Worm (Caenorhabditis elegans) whole organism, L2 larva: Measurements from ENCODE around the gene T27A10.2.
A peak's percentile ranks its signal among the peaks of the same experiment; 100 is the strongest.

Experiments used
- C34F6.9 ChIP-seq: fragments of 150-350 bp; optimal IDR thresholded peaks from 2 replicates; lab custom pipeline; 2014; ENCODE audit warnings: missing biosample characterization, missing genetic modification characterization
- F13H6.1 ChIP-seq: sonication (generic microtip); optimal IDR thresholded peaks from 2 replicates; lab custom pipeline; 2016; ENCODE audit warnings: missing genetic modification characterization, missing compliant biosample characterization
- R02D3.7 ChIP-seq: fragments of 150-350 bp; optimal IDR thresholded peaks from 2 replicates; lab custom pipeline; 2014; ENCODE audit warnings: missing biosample characterization, missing genetic modification characterization
- ZK546.5 ChIP-seq: sonication (generic microtip); optimal IDR thresholded peaks from 2 replicates; lab custom pipeline; 2017; ENCODE audit warnings: missing biosample characterization, missing genetic modification characterization
- alr-1 ChIP-seq: fragments of 150-350 bp; optimal IDR thresholded peaks from 2 replicates; lab custom pipeline; 2014; ENCODE audit warnings: missing biosample characterization, missing genetic modification characterization
- aly-2 ChIP-seq: fragments of 150-350 bp; optimal IDR thresholded peaks from 2 replicates; lab custom pipeline; 2014; ENCODE audit warnings: missing biosample characterization, missing genetic modification characterization
- ama-1 ChIP-seq: fragments of 150-350 bp; optimal IDR thresholded peaks from 2 replicates; lab custom pipeline; 2018; ENCODE audit warnings: inconsistent platforms
- blmp-1 ChIP-seq: sonication (generic microtip); optimal IDR thresholded peaks from 2 replicates; lab custom pipeline; 2017; ENCODE audit warnings: missing genetic modification characterization, mild to moderate bottlenecking, missing compliant biosample characterization, antibody characterized with exemption, moderate library complexity; ENCODE audit not compliant: insufficient read depth
- ceh-16 ChIP-seq: fragments of 150-350 bp; optimal IDR thresholded peaks from 2 replicates; lab custom pipeline; 2014; ENCODE audit warnings: missing biosample characterization, missing genetic modification characterization
- crh-2 ChIP-seq: sonication (generic microtip); optimal IDR thresholded peaks from 2 replicates; lab custom pipeline; 2017; ENCODE audit warnings: missing biosample characterization, missing genetic modification characterization
- dmd-4 ChIP-seq: sonication (generic microtip); optimal IDR thresholded peaks from 2 replicates; lab custom pipeline; 2017; ENCODE audit warnings: missing biosample characterization, missing genetic modification characterization
- egl-27 ChIP-seq: sonication (generic microtip); optimal IDR thresholded peaks from 3 replicates; lab custom pipeline; 2017; ENCODE audit warnings: missing biosample characterization, missing genetic modification reagents, missing genetic modification characterization
- elt-3 ChIP-seq: sonication (generic microtip); optimal IDR thresholded peaks from 2 replicates; lab custom pipeline; 2017; ENCODE audit warnings: missing biosample characterization, missing genetic modification characterization
- fos-1 ChIP-seq: fragments of 150-350 bp; optimal IDR thresholded peaks from 2 replicates; lab custom pipeline; 2014; ENCODE audit warnings: missing biosample characterization, missing genetic modification characterization
- lin-11 ChIP-seq: fragments of 150-350 bp; sonication (generic microtip); optimal IDR thresholded peaks from 2 replicates; lab custom pipeline; 2014; ENCODE audit warnings: missing biosample characterization, missing genetic modification characterization, inconsistent platforms, mixed read lengths
- lin-13 ChIP-seq: fragments of 150-350 bp; optimal IDR thresholded peaks from 2 replicates; lab custom pipeline; 2014; ENCODE audit warnings: missing biosample characterization, missing genetic modification reagents, missing genetic modification characterization
- lin-39 ChIP-seq: fragments of 150-350 bp; optimal IDR thresholded peaks from 2 replicates; lab custom pipeline; 2014; ENCODE audit warnings: missing biosample characterization, missing genetic modification reagents, missing genetic modification characterization
- lsy-2 ChIP-seq, 2 experiments: fragments of 150-350 bp in 1 of 2; sonication (generic microtip) in 1 of 2; optimal IDR thresholded peaks; 2 replicates each; lab custom pipeline; 2014 to 2017; ENCODE audit warnings: missing biosample characterization in 2 of 2, missing genetic modification characterization in 2 of 2
- mab-5 ChIP-seq: fragments of 150-350 bp; optimal IDR thresholded peaks from 2 replicates; lab custom pipeline; 2014; ENCODE audit warnings: missing biosample characterization, missing genetic modification characterization
- mbf-1 ChIP-seq: sonication (generic microtip); optimal IDR thresholded peaks from 2 replicates; lab custom pipeline; 2017; ENCODE audit warnings: missing biosample characterization, missing genetic modification characterization
- nhr-11 ChIP-seq: fragments of 150-350 bp; optimal IDR thresholded peaks from 2 replicates; lab custom pipeline; 2014; ENCODE audit warnings: missing biosample characterization, missing genetic modification characterization
- nhr-129 ChIP-seq: fragments of 150-350 bp; optimal IDR thresholded peaks from 2 replicates; lab custom pipeline; 2014; ENCODE audit warnings: missing biosample characterization, missing genetic modification characterization
- nhr-21 ChIP-seq: fragments of 150-350 bp; optimal IDR thresholded peaks from 2 replicates; lab custom pipeline; 2014; ENCODE audit warnings: missing biosample characterization, missing genetic modification characterization
- nhr-6 ChIP-seq: fragments of 150-350 bp; optimal IDR thresholded peaks from 2 replicates; lab custom pipeline; 2014; ENCODE audit warnings: missing biosample characterization, missing genetic modification characterization
- nhr-77 ChIP-seq: fragments of 150-350 bp; optimal IDR thresholded peaks from 2 replicates; lab custom pipeline; 2014; ENCODE audit warnings: missing biosample characterization, missing genetic modification characterization
- peb-1 ChIP-seq: fragments of 150-350 bp; optimal IDR thresholded peaks from 2 replicates; lab custom pipeline; 2014; ENCODE audit warnings: missing biosample characterization, missing genetic modification characterization
- sem-4 ChIP-seq: fragments of 150-350 bp; optimal IDR thresholded peaks from 2 replicates; lab custom pipeline; 2014; ENCODE audit warnings: missing biosample characterization, missing genetic modification reagents, missing genetic modification characterization
- sma-9 ChIP-seq, 2 experiments: fragments of 150-350 bp in 1 of 2; sonication (generic microtip) in 1 of 2; optimal IDR thresholded peaks; 2 replicates each; lab custom pipeline; 2014 to 2016; ENCODE audit warnings: missing genetic modification characterization in 2 of 2, mild to moderate bottlenecking in 1 of 2, missing biosample characterization in 1 of 2, missing compliant biosample characterization in 1 of 2, missing genetic modification reagents in 1 of 2, moderate library complexity in 1 of 2
- snpc-4 ChIP-seq: fragments of 150-350 bp; optimal IDR thresholded peaks from 2 replicates; lab custom pipeline; 2014; ENCODE audit warnings: missing biosample characterization, missing genetic modification characterization
- unc-55 ChIP-seq: fragments of 150-350 bp; sonication (generic microtip); optimal IDR thresholded peaks from 3 replicates; lab custom pipeline; 2014; ENCODE audit warnings: missing biosample characterization, missing genetic modification reagents, missing genetic modification characterization
- unc-62 ChIP-seq: fragments of 150-350 bp; optimal IDR thresholded peaks from 2 replicates; lab custom pipeline; 2014; ENCODE audit warnings: missing biosample characterization, missing genetic modification reagents, missing genetic modification characterization
- ztf-1 ChIP-seq: fragments of 200-800 bp; sonication (Bioruptor generic); conservative IDR thresholded peaks from 2 replicates; pipeline ENCODE4 v1.3.6; 2022; ENCODE audit warnings: missing genetic modification characterization, missing compliant biosample characterization
- ztf-11 ChIP-seq: sonication (generic microtip); optimal IDR thresholded peaks from 2 replicates; lab custom pipeline; 2017; ENCODE audit warnings: missing biosample characterization, missing genetic modification characterization
- ztf-4 ChIP-seq: fragments of 150-350 bp; optimal IDR thresholded peaks from 2 replicates; lab custom pipeline; 2014; ENCODE audit warnings: missing biosample characterization, missing genetic modification characterization

The T27A10.2 gene

DNA sequence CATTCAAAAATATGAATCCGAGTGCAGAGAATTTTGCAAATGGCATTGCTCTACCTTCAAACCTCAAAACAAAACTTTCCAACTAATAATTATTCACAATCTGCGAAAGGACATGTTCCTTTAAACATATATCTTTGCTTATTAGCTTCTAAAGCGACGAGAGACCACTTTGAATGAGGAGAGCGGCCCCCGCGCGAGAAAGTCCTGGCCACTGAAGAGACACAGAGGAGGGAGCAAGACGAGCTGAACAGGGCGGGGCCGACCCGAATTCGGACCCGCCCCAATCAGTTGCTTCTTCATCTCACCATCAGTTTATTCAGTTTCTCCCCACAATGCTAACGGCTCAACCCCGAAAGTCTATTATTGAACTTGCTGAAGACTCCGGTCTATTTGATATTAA is at the start of gene T27A10.2:
Gene T27A10.2 (plus strand): TSS at position 333 of the 400 bp plus-strand sequence.
- TF ChIP-seq lin-13 (GFP tag; lab: Kevin White, UChicago) (no peak), ama-1 (lab: Kevin White, UChicago) (no peak), ztf-1 (GFP tag; lab: Robert Waterston, UW) (no peak), snpc-4 (tag; lab: Kevin White, UChicago) (no peak), crh-2 (tag; lab: Kevin White, UChicago) (no peak), ceh-16 (tag; lab: Kevin White, UChicago) (no peak), nhr-6 (no peak), ztf-4 (tag; lab: Kevin White, UChicago) (no peak), R02D3.7 (no peak), lin-39 (no peak), lsy-2 (tag; optimal IDR thresholded peaks at IDR 0.05; lab: Kevin White, UChicago) (no peak), peb-1 (tag; lab: Kevin White, UChicago) (no peak), elt-3 (tag; lab: Kevin White, UChicago) (no peak), lin-11 (no peak), unc-55 (GFP tag; lab: Kevin White, UChicago) (no peak), alr-1 (tag; lab: Kevin White, UChicago) (no peak), sem-4 (no peak)

- TF ChIP-seq mbf-1 (tag; lab: Kevin White, UChicago), result no peak
- no peak for TF ChIP-seq peb-1 (tag; lab: Kevin White, UChicago)
- no peak for TF ChIP-seq dmd-4 (tag; lab: Kevin White, UChicago)
- peak in 1 of 2 experiments; percentile 3 for TF ChIP-seq lsy-2 (tag; optimal IDR thresholded peaks at IDR 0.05; lab: Kevin White, UChicago)
- no peak for TF ChIP-seq blmp-1
- peak; percentile 17 for TF ChIP-seq C34F6.9
- peak; percentile 27 for TF ChIP-seq ama-1 (lab: Kevin White, UChicago)
- TF ChIP-seq sma-9 (GFP tag; optimal IDR thresholded peaks at IDR 0.05; lab: Kevin White, UChicago), result peak; percentile 51
- no peak for TF ChIP-seq sma-9 (tag; optimal IDR thresholded peaks at IDR 0.05; lab: Kevin White, UChicago)
- no peak for TF ChIP-seq unc-62
- TF ChIP-seq egl-27, result no peak
- TF ChIP-seq ZK546.5 (tag; lab: Kevin White, UChicago), result no peak
- peak; percentile 65 for TF ChIP-seq F13H6.1 (tag; lab: Kevin White, UChicago)
- peak; percentile 70 for TF ChIP-seq nhr-129
- TF ChIP-seq, all 48 proteins: peak for 6
Observed at ce11 chrX:3536302-3537251, 49.2 kb upstream of the T27A10.2 start.

DNA sequence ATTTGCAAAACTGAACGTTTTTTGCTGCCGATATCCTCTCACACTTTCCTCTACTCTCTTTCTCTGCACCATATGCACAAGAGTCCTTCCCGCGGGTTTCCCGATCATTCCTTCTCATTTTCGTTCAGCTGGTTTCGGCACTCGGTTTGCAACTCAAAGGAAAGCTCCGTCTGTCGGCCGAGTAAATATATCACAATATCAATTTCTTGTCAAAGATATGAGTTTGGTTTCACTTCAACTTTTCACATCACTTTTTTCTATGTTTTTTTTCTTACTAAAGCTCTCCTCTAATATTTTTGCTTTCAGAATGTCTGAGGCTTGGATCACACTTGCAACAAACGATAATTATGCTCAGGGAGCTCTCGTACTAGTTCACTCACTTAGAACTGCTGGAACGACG is 48.4 kb upstream of the T27A10.2 start, which contains the start of gene gyg-1:
Gene gyg-1 (plus strand): TSS at position 301 of the 400 bp plus-strand sequence.
- TF ChIP-seq F13H6.1 (tag; lab: Kevin White, UChicago) (no peak), nhr-129 (peak; percentile 11)
- TF ChIP-seq, all 48 proteins: peak for 1

DNA sequence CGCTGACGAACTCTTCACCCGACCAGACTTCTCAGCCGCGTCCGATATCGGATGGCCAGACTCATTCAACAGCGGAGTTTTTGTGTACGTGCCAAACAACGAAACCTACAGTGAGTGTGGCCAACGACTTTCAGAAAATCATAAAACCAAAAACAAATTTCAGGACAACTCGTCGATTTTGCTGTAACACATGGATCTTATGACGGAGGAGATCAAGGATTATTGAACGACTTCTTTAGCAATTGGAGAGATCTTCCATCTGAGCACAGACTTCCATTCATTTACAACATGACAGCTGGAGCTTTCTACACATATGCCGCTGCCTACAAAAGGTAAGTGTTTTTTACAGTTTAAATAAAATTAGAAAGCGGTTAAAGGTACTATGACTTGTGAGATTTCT is 47.7 kb upstream of the T27A10.2 start:
- TF ChIP-seq nhr-77 (tag; lab: Kevin White, UChicago) (no peak), aly-2 (tag; lab: Kevin White, UChicago) (no peak), nhr-11 (tag; lab: Kevin White, UChicago) (no peak), nhr-129 (no peak), ztf-11 (tag; lab: Kevin White, UChicago) (no peak), sma-9 (GFP tag; optimal IDR thresholded peaks at IDR 0.05; lab: Kevin White, UChicago) (no peak), sma-9 (tag; optimal IDR thresholded peaks at IDR 0.05; lab: Kevin White, UChicago) (no peak), dmd-4 (tag; lab: Kevin White, UChicago) (no peak), mab-5 (tag; lab: Kevin White, UChicago) (no peak), fos-1 (no peak), unc-62 (no peak), lsy-2 (tag; optimal IDR thresholded peaks at IDR 0.05; lab: Kevin White, UChicago) (no peak), ztf-1 (GFP tag; lab: Robert Waterston, UW) (no peak), R02D3.7 (no peak), snpc-4 (tag; lab: Kevin White, UChicago) (no peak), lin-39 (no peak), ama-1 (lab: Kevin White, UChicago) (no peak), nhr-21 (tag; lab: Kevin White, UChicago) (no peak), sem-4 (no peak), crh-2 (tag; lab: Kevin White, UChicago) (no peak), ceh-16 (tag; lab: Kevin White, UChicago) (no peak)
